Fruit fly (Drosophila melanogaster) whole organism, pupa: ENCODE data around the gene Jhbp14.

Experiments
- CG10348 ChIP-seq: fragments of 200-800 bp; sonication (Bioruptor generic); IDR thresholded peaks from 2 replicates; pipeline ENCODE4 v1.3.6; 2022; ENCODE audit warnings: missing biosample characterization, missing genetic modification characterization
- CG17806 ChIP-seq: fragments of 200-800 bp; sonication (Bioruptor generic); optimal IDR thresholded peaks from 2 replicates; lab custom pipeline; 2018; ENCODE audit warnings: missing biosample characterization, mild to moderate bottlenecking, missing genetic modification characterization, moderate library complexity
- CG34367 ChIP-seq: fragments of 200-800 bp; sonication (Bioruptor generic); optimal IDR thresholded peaks from 2 replicates; lab custom pipeline; 2018; ENCODE audit warnings: missing biosample characterization, mild to moderate bottlenecking, missing genetic modification characterization
- CG8159 ChIP-seq: fragments of 200-800 bp; sonication (Bioruptor generic); optimal IDR thresholded peaks from 3 replicates; lab custom pipeline; 2018; ENCODE audit warnings: missing biosample characterization, mild to moderate bottlenecking, missing genetic modification characterization, moderate library complexity
- CG9948 ChIP-seq: fragments of 200-800 bp; sonication (Bioruptor generic); optimal IDR thresholded peaks from 2 replicates; lab custom pipeline; 2018; ENCODE audit warnings: missing biosample characterization, mild to moderate bottlenecking, missing genetic modification characterization, moderate library complexity
- D1 ChIP-seq: fragments of 200-800 bp; sonication (Bioruptor generic); optimal IDR thresholded peaks from 2 replicates; lab custom pipeline; 2018; ENCODE audit warnings: missing biosample characterization, mild to moderate bottlenecking, missing genetic modification characterization, moderate library complexity
- EcR ChIP-seq: fragments of 200-800 bp; sonication (Bioruptor generic); optimal IDR thresholded peaks from 3 replicates; lab custom pipeline; 2019; ENCODE audit warnings: missing biosample characterization, missing genetic modification characterization, mild to moderate bottlenecking, moderate library complexity, missing genetic modification reagents
- Ets98B ChIP-seq: fragments of 200-800 bp; sonication (Bioruptor generic); IDR thresholded peaks from 2 replicates; pipeline ENCODE4 v1.3.6; 2022; ENCODE audit warnings: missing biosample characterization, missing genetic modification characterization
- Snoo ChIP-seq: fragments of 200-800 bp; sonication (Bioruptor generic); optimal IDR thresholded peaks from 3 replicates; lab custom pipeline; 2017; ENCODE audit warnings: missing biosample characterization, mild to moderate bottlenecking, missing genetic modification characterization, inconsistent platforms
- gl ChIP-seq: fragments of 200-800 bp; sonication (Bioruptor generic); optimal IDR thresholded peaks from 2 replicates; lab custom pipeline; 2018; ENCODE audit warnings: missing biosample characterization, mild to moderate bottlenecking, missing genetic modification characterization

- TF ChIP-seq CG8159 (no peak), Ets98B (GFP tag; lab: Robert Waterston, UW) (no peak), CG34367 (tag; lab: Kevin White, UChicago) (no peak), D1 (tag; lab: Kevin White, UChicago) (no peak), CG9948 (tag; lab: Kevin White, UChicago) (no peak), EcR (GFP tag; lab: Kevin White, UChicago) (no peak), CG17806 (tag; lab: Kevin White, UChicago) (no peak), Snoo (tag; lab: Kevin White, UChicago) (no peak), CG10348 (GFP tag; lab: Robert Waterston, UW) (no peak), gl (no peak)
These were observed 29.3 kb upstream of the Jhbp14 start for dm6 chr2L:13206857-13207463.
